Fruit fly (Drosophila melanogaster) whole organism: ENCODE data around the gene tara.
"Not testable (repeated sequence)": the region's sequence is repeated elsewhere in the genome, so short reads cannot be mapped to it uniquely, and the experiment has no call there.

Source experiments
- CG8478 ChIP-seq: fragments of >200 bp; optimal IDR thresholded peaks from 2 replicates; lab custom pipeline; 2018; ENCODE audit warnings: inconsistent platforms
- Dll ChIP-seq: fragments of >200 bp; optimal IDR thresholded peaks from 2 replicates; lab custom pipeline; 2017
- EcR ChIP-seq, 2 experiments: fragments of >200 bp; optimal IDR thresholded peaks; 2 replicates each; lab custom pipeline; 2017; ENCODE audit warnings: missing biosample characterization in 2 of 2, missing genetic modification characterization in 2 of 2, missing genetic modification reagents in 2 of 2
- pan ChIP-seq: fragments of >200 bp; optimal IDR thresholded peaks from 2 replicates; lab custom pipeline; 2017
- psq ChIP-seq: fragments of >200 bp; optimal IDR thresholded peaks from 2 replicates; lab custom pipeline; 2017
- usp ChIP-seq: fragments of >200 bp; optimal IDR thresholded peaks from 2 replicates; lab custom pipeline; 2017; ENCODE audit warnings: missing biosample characterization, missing genetic modification characterization, mixed read lengths

The tara gene

DNA sequence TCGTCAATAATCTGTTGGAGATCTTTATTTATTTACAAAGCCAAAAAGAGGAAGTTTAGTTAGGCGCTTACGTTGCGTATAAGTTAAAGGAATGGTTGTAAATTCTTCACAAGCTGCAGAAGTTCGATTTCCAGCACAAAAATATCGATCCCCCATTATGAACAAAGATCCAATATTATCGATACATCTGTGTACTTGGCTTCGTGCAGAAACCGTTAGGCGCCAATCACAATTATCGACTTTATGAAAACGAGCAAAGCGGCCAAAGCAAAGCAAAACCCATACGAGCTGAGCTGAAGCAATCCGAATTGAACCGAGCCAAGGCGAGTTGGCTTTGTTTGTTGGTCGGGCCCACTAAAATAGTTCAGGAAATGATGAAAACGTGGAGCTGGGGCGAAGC, at the start of gene tara:
TSS of gene tara (plus strand) at position 301 of the 400 bp plus-strand sequence.
- TF ChIP-seq usp (GFP tag; lab: Kevin White, UChicago) (no peak), CG8478 (lab: Kevin White, UChicago) (no peak), EcR (GFP tag; optimal IDR thresholded peaks at IDR 0.05; lab: Kevin White, UChicago) (no peak), psq (lab: Kevin White, UChicago) (no peak)

DNA sequence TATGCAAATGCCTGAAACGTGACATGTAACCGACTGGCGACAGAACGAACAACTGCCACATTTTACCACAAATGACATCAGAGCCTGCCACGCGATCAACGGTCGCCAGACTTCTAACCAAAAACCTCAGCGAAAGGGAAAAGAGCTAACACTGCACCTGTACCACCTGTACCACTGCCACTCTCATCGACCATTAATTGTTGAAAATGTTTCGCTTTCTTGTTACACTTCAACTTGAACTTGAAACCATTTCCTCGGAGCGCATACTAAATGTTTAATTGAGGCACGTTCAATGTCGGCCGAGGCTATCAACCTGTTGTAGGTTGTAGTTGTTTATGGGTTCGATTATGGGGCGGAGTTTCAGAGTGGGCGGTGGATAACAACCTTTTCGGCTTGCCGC, 48.9 kb upstream of the tara start:
- TF ChIP-seq CG8478 (lab: Kevin White, UChicago) (no peak), usp (GFP tag; lab: Kevin White, UChicago) (no peak), Dll (lab: Kevin White, UChicago) (no peak), EcR (GFP tag; optimal IDR thresholded peaks at IDR 0.05; lab: Kevin White, UChicago) (no peak), psq (lab: Kevin White, UChicago) (no peak), pan (no peak)

DNA sequence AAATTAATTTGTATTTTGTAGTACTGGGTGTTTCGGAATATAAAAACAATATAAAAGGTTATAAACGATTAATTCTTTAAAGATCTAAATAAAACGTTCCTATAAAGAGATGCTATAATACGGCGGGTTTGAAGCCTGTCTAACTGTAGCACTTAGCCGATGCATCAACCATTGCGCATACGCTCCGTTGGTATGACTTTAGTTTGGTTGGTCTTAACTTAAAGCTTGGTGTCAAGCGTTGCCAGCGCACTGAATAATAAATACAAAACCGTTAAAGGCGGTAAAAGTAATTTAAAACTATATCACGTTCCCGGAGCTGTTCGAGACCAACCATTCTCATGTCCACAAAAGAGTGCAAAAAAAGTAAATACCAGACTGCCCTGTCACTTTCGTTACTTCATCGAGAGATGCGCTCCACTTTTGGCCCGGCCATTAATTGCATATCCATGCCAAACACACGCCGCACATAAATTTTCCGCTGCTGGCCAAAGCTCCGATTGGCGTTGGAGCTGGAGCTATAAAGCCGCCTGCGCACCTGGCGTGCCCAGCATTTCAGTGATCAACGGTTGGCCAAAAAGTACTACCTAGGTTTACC, 44.9 kb upstream of the tara start, which contains the start of gene CG8927:
TSS of gene CG8927 (plus strand) at position 545 of the 595 bp plus-strand sequence.
- no peak for TF ChIP-seq EcR (GFP tag; optimal IDR thresholded peaks at IDR 0.05; lab: Kevin White, UChicago)
- TF ChIP-seq CG8478 (lab: Kevin White, UChicago) = no peak
- TF ChIP-seq usp (GFP tag; lab: Kevin White, UChicago) = no peak
- no peak for TF ChIP-seq pan
- TF ChIP-seq Dll (lab: Kevin White, UChicago) = no peak
- TF ChIP-seq psq (lab: Kevin White, UChicago) = no peak

DNA sequence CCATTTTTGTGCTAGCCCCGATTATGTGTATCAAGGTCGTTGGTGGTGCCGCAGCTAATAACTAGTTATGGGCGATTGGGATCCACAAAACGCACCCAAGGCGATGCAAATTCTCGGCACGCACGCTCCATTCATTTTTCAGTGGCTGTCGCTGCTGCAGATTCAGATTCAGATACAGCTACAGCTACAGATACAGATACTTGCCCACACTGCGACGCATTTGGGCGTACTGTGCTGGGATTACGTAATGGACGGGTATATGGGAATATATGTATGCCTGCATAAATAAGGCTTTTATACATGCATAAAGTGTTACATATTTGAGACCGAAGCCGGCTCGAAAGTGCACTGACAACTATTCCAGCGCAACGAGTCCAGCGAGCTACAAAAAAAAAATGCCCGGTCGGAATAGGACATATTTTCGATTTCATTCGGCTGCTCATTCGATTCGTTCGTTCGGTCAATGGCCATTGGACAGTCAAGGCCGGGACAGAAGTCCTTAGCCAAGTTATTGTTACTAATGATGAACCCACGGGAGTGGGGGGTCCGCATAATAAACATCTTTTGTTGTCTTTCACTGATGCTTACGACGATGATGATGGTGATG, 43.1 kb upstream of the tara start:
- peak in 1 of 2 experiments; percentile 23 for TF ChIP-seq EcR (GFP tag; optimal IDR thresholded peaks at IDR 0.05; lab: Kevin White, UChicago)
- no peak for TF ChIP-seq usp (GFP tag; lab: Kevin White, UChicago)

DNA sequence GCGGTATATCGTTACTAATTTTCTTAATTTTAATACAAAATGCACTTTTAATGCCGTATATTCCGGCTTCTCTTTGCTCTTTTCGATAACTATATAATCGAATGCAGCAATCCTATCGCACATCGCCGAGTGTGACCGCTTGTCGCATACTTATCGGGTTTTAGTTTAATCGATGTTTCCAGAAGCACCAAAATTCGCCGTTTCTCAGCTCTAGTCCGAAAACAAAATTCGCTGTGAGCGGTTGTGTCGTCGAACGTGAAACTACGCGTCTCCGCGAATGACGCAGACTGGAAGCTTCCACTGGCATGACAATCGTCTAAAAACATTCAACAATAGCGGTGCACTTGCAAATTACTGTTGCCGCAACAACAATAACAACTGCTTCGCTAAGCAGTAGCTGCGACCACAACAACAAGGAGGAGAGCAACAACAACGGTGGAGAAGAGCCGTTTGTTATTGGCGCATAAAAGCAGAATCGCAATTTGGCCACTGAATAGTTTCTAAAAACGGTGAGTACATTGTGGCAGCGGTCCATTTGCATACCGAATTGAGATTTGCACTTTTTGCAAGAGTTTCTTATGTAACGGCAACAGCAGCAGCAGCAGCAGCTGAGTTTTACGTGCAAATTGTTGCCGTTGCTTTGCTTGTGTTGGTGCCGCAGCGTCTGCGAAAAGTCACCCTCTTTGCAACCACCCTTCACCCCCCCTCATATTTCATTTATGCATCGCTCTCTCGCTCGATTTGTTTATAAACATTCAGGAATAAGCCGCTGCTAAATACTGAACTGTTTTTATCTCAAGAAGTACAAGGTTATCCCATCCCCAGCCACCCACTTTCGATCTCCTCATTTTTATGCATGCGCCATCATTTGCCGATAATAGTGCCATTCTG, 38.4 kb upstream of the tara start, which contains the start of gene sra:
TSS of gene sra (plus strand) at position 209 of the 891 bp plus-strand sequence.
- TF ChIP-seq Dll (lab: Kevin White, UChicago) (no peak), pan (no peak), psq (lab: Kevin White, UChicago) (no peak)

DNA sequence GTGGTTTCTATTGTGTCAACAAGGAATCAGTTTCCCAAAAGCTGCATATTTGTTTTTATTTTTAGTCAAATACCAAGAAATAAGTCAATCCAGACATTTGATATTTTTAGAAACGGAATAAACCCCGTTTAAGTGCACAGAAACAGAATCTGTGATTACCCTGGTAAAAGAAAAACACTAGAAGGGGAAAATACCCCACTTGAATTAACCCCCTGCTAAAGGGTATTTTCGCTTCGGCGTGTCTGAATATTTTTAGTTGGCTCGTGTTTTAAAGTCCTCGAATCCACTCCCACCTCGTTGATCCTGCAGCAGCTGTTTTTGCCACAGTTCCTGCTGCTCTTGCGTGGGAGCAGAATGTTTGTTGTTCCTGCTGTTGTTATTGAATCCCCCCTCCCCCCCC, 37.7 kb upstream of the tara start:
- TF ChIP-seq psq (lab: Kevin White, UChicago) (no peak), CG8478 (lab: Kevin White, UChicago) (no peak), Dll (lab: Kevin White, UChicago) (no peak), EcR (GFP tag; optimal IDR thresholded peaks at IDR 0.05; lab: Kevin White, UChicago) (no peak), pan (no peak), usp (GFP tag; lab: Kevin White, UChicago) (no peak)

DNA sequence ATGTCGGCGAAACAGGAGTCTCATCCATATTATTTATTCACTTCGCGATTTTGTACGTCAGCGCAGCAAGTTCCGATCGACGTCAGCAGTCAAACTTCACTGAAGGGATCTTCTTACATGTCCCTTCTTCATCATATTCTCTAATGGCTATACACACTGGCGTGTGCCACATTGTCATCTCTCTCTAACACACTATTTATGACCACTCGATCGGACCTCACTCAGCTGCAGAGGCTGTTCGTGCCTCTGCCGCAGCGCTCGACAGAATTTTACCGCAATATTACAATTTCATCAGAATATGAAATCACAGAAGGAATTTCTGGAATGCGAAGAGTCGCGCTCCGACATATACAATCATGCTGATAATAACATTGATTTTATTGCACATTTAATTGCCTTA, 36.0 kb upstream of the tara start, which contains the start of gene Bin1:
TSS of gene Bin1 (minus strand) at position 101 of the 400 bp plus-strand sequence.
- TF ChIP-seq pan; psq (lab: Kevin White, UChicago); usp (GFP tag; lab: Kevin White, UChicago): not testable (repeated sequence)

DNA sequence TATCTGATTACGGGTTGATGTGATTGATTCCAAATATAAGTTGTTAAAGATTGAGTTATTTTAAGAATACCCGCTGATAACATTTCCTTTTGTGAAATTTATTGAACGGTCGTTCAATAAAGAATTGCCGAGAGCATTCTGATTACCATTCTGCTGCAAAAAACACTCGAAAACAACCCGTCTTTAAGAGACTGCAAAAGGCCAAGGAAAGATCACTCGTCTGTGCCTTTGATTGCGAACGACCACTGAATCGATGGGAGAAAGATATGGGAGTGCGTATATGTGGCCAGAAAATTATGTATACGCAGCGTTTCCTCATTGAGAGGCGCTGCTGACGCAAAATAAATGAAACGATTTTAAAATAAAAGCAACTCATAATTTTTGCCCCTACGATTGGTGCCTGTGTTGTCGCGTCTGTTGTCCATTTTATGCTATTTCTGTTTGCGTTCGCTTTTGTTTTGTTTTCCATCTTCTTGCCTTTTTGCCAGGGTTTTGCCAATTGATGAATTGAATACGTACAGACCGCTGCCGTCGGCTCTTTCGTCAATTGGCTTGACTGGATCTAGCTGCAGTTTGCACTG, 35.2 kb upstream of the tara start:
- no peak for TF ChIP-seq Dll (lab: Kevin White, UChicago)
- TF ChIP-seq pan = no peak
- TF ChIP-seq EcR (GFP tag; optimal IDR thresholded peaks at IDR 0.05; lab: Kevin White, UChicago) = no peak
- no peak for TF ChIP-seq CG8478 (lab: Kevin White, UChicago)

DNA sequence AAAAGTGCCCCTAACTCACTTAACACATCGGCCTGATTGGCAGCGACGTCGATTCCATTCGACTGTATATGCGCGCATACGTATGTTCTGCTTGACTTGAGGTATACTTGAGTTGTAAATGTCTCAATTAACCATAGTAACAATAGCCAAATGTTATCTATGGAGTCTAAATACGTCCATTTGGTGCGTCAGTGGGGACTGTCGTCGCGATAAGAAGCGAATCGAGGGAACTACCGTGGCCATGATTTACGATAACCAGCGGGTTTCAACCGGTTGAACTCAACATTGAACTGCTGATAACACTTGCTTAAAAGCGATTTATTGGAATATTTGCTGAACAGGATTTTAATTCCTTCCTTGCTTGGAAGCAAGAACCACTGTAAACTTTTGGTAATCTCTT, 34.7 kb upstream of the tara start:
- TF ChIP-seq CG8478 (lab: Kevin White, UChicago) (no peak), pan (no peak)

DNA sequence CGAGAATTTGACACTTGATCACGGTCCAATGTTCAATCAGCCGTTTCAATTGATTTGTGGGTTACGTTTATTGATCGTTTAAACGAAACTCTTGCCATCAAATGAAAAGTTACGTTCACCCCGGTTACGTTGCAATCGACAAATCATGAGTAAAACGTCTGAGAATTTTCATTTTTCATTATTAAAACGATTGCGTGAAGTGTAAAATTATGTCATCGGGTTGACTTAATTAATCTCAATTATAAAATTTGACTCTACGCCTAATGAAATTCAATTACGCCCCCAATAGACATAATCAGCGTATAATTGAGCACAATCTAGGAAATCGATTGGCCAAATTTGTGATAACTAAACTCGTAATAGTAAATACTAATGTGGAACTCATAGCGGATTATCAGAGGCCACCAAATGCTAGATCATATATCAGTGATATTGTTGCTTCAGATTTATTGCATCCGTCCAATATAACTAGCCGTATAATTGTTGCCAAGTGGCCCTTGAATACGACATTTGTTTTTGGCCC, 24.9 kb upstream of the tara start:
- TF ChIP-seq EcR (GFP tag; optimal IDR thresholded peaks at IDR 0.05; lab: Kevin White, UChicago) (no peak), usp (GFP tag; lab: Kevin White, UChicago) (no peak), pan (no peak), Dll (lab: Kevin White, UChicago) (no peak), CG8478 (lab: Kevin White, UChicago) (no peak), psq (lab: Kevin White, UChicago) (no peak)

DNA sequence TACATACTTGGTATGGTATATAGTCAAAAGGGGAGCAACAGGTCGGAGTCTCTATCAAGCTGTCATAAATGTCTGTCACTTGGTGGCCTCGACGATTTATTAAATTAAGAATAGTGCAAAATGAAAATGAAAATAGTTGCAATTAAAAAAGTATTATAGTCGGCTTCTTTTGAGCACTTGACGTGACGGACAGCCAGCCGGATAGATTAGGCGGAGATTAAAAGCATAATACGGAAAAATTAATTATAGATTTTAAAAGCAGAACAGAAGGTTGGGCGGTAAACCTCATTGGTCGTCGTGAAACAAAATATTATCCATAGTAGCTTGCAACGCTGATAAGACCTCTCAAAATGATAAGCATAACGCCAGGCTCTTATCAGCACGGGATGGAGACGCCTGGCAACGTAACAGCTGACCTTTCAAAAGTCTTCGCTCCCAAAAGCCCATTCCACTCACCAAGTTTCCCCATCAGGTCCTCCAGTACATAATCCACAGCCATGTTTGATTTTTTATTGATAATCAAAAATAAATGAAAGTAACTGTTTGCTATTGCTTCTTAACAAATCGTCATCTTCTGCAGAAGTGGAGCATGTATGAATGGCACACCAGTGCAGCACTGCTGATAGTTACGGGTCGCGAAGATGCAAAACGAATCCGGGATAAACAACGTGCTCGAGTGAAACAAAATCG, 23.0 kb upstream of the tara start:
- TF ChIP-seq EcR (GFP tag; optimal IDR thresholded peaks at IDR 0.05; lab: Kevin White, UChicago) (no peak), pan (no peak), usp (GFP tag; lab: Kevin White, UChicago) (no peak), CG8478 (lab: Kevin White, UChicago) (no peak), psq (lab: Kevin White, UChicago) (no peak), Dll (lab: Kevin White, UChicago) (no peak)
